Worm (Caenorhabditis elegans) whole organism, L4/young adult: ENCODE results near the gene R03H10.1.

Source experiments
- W03F9.2 ChIP-seq: fragments of 150-350 bp; optimal IDR thresholded peaks from 2 replicates; lab custom pipeline; 2014; ENCODE audit warnings: missing biosample characterization, missing genetic modification characterization
- dao-5 ChIP-seq: sonication (generic microtip); optimal IDR thresholded peaks from 2 replicates; lab custom pipeline; 2016; ENCODE audit warnings: missing genotype, missing genetic modification characterization, moderate library complexity, missing compliant biosample characterization
- him-1 ChIP-seq: sonication (generic microtip); optimal IDR thresholded peaks from 2 replicates; lab custom pipeline; 2016; ENCODE audit warnings: missing genotype, missing genetic modification reagents, missing genetic modification characterization, missing compliant biosample characterization

DNA sequence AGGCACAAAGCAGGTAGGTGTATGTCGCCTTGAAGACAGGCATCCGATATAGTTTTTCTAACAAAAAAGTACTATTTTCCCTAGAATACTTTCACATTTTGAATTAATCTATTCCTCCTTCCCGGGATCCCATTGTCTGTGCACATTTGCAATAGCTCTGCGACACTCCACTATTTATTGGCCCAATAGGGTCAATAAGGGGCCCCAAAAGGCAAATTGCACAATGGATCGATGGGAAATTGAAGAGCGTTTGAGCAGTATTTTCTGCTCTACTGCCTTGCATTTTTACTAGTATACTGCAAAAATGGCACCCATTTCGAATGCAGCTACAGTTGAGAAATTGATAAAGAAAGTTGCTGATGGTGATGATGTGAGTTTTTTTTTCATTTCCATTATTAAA is 2.3 kb downstream of the R03H10.1 start, which contains the start of gene R03H10.11:
- TF ChIP-seq him-1 (tag; lab: Kevin White, UChicago) (no peak), dao-5 (no peak), W03F9.2 (tag; lab: Kevin White, UChicago) (no peak)
